Fruit fly (Drosophila melanogaster) whole organism, embryonic: Measurements from ENCODE around the gene Tnpo-SR.

ENCODE experiments used
- Adf1 ChIP-seq: fragments of 200-800 bp; sonication (Bioruptor generic); IDR thresholded peaks from 2 replicates; pipeline ENCODE4 v1.3.6; 2022; ENCODE audit warnings: missing biosample characterization, missing genetic modification characterization
- Atf6 ChIP-seq: fragments of 200-800 bp; sonication (Bioruptor generic); IDR thresholded peaks from 2 replicates; pipeline ENCODE4 v1.3.6; 2022; ENCODE audit warnings: missing biosample characterization, missing genetic modification characterization
- Awh ChIP-seq: fragments of 200-800 bp; sonication (Bioruptor generic); IDR thresholded peaks from 2 replicates; pipeline ENCODE4, ENCODE4 v1.3.6; 2022; ENCODE audit warnings: missing biosample characterization, missing genetic modification characterization
- CG11456 ChIP-seq: fragments of 200-800 bp; sonication (Bioruptor generic); IDR thresholded peaks from 3 replicates; pipeline ENCODE4 v1.3.6; 2022; ENCODE audit warnings: missing biosample characterization, missing genetic modification characterization
- CG11504 ChIP-seq: fragments of 200-800 bp; sonication (Bioruptor generic); optimal IDR thresholded peaks from 3 replicates; lab custom pipeline; 2019; ENCODE audit warnings: missing biosample characterization, mild to moderate bottlenecking, missing genetic modification characterization, moderate library complexity
- CG12769 ChIP-seq: fragments of 200-800 bp; sonication (Bioruptor generic); optimal IDR thresholded peaks from 2 replicates; lab custom pipeline; 2019; ENCODE audit warnings: missing biosample characterization, mild to moderate bottlenecking, missing genetic modification characterization, moderate library complexity
- CG15514 ChIP-seq: fragments of 200-800 bp; sonication (Bioruptor generic); optimal IDR thresholded peaks from 3 replicates; lab custom pipeline; 2017; ENCODE audit warnings: missing biosample characterization, missing genetic modification characterization, mild to moderate bottlenecking, moderate library complexity, missing genetic modification reagents
- CG17359 ChIP-seq: fragments of 200-800 bp; sonication (Bioruptor generic); optimal IDR thresholded peaks from 3 replicates; lab custom pipeline; 2018; ENCODE audit warnings: missing biosample characterization, mild to moderate bottlenecking, missing genetic modification characterization, moderate library complexity
- CG17612 ChIP-seq: fragments of 200-800 bp; sonication (Bioruptor generic); IDR thresholded peaks from 2 replicates; pipeline ENCODE4 v1.3.6; 2022; ENCODE audit warnings: missing biosample characterization, missing genetic modification characterization
- CG1792 ChIP-seq: fragments of 200-800 bp; sonication (Bioruptor generic); optimal IDR thresholded peaks from 2 replicates; lab custom pipeline; 2016; ENCODE audit warnings: missing biosample characterization, missing genetic modification characterization
- CG31224 ChIP-seq: fragments of 200-800 bp; sonication (Bioruptor generic); IDR thresholded peaks from 2 replicates; pipeline ENCODE4 v1.3.6; 2022; ENCODE audit warnings: missing biosample characterization, missing genetic modification characterization
- CG3847 ChIP-seq: fragments of 200-800 bp; sonication (Bioruptor generic); IDR thresholded peaks from 2 replicates; pipeline ENCODE4 v1.3.6; 2022; ENCODE audit warnings: missing biosample characterization, missing genetic modification characterization
- CG6175 ChIP-seq: fragments of 200-800 bp; sonication (Bioruptor generic); IDR thresholded peaks from 3 replicates; pipeline ENCODE4 v1.3.6; 2022; ENCODE audit warnings: missing biosample characterization, missing genetic modification characterization
- CG6254 ChIP-seq: fragments of 200-800 bp; sonication (Bioruptor generic); optimal IDR thresholded peaks from 3 replicates; lab custom pipeline; 2017; ENCODE audit warnings: mild to moderate bottlenecking, missing biosample characterization, missing genetic modification reagents, missing genetic modification characterization
- CG6791 ChIP-seq: fragments of 200-800 bp; sonication (Bioruptor generic); IDR thresholded peaks from 3 replicates; pipeline ENCODE4 v1.3.6; 2022; ENCODE audit warnings: missing biosample characterization, missing genetic modification characterization; ENCODE audit not compliant: partially characterized antibody
- CG8388 ChIP-seq: fragments of 200-800 bp; sonication (Bioruptor generic); optimal IDR thresholded peaks from 2 replicates; lab custom pipeline; 2019; ENCODE audit warnings: missing biosample characterization, mild to moderate bottlenecking, missing genetic modification characterization, moderate library complexity
- Deaf1 ChIP-seq: fragments of 200-800 bp; optimal IDR thresholded peaks from 3 replicates; lab custom pipeline; 2019; ENCODE audit warnings: missing biosample characterization, mild to moderate bottlenecking, missing genetic modification characterization, moderate library complexity
- Dll ChIP-seq: fragments of 200-800 bp; sonication (Bioruptor generic); IDR thresholded peaks from 4 replicates; pipeline ENCODE4 v1.3.6; 2022; ENCODE audit warnings: missing biosample characterization, missing genetic modification characterization; ENCODE audit not compliant: partially characterized antibody
- Drgx ChIP-seq: fragments of 200-800 bp; sonication (Bioruptor generic); IDR thresholded peaks from 2 replicates; pipeline ENCODE4 v1.3.6; 2022; ENCODE audit warnings: missing biosample characterization, missing genetic modification characterization
- E2f1 ChIP-seq: fragments of 200-800 bp; sonication (Bioruptor generic); IDR thresholded peaks from 2 replicates; pipeline ENCODE4 v1.3.6; 2022; ENCODE audit warnings: missing biosample characterization, missing genetic modification characterization
- Ets97D ChIP-seq: fragments of 200-800 bp; sonication (Bioruptor generic); optimal IDR thresholded peaks from 3 replicates; lab custom pipeline; 2016; ENCODE audit warnings: missing biosample characterization, missing genetic modification characterization
- HHEX ChIP-seq: fragments of 200-800 bp; sonication (Bioruptor generic); optimal IDR thresholded peaks from 3 replicates; lab custom pipeline; 2017; ENCODE audit warnings: missing biosample characterization, mild to moderate bottlenecking, missing genetic modification characterization, missing genetic modification reagents
- MTF-1 ChIP-seq: fragments of 200-800 bp; sonication (Bioruptor generic); optimal IDR thresholded peaks from 2 replicates; lab custom pipeline; 2018; ENCODE audit warnings: missing biosample characterization, mild to moderate bottlenecking, missing genetic modification characterization, borderline replicate concordance
- Med ChIP-seq: fragments of 200-800 bp; sonication (Bioruptor generic); peaks from one replicate; lab custom pipeline; 2016; ENCODE audit warnings: missing biosample characterization, missing genetic modification characterization, mild to moderate bottlenecking, inconsistent platforms, moderate library complexity
- Meics ChIP-seq: fragments of 200-800 bp; sonication (Bioruptor generic); optimal IDR thresholded peaks from 2 replicates; lab custom pipeline; 2017; ENCODE audit warnings: missing biosample characterization, mild to moderate bottlenecking, missing genetic modification characterization
- Sox100B ChIP-seq: fragments of 200-800 bp; sonication (Bioruptor generic); optimal IDR thresholded peaks from 3 replicates; lab custom pipeline; 2018; ENCODE audit warnings: missing biosample characterization, mild to moderate bottlenecking, missing genetic modification characterization
- ac ChIP-seq: fragments of 200-800 bp; sonication (Bioruptor generic); optimal IDR thresholded peaks from 3 replicates; lab custom pipeline; 2017; ENCODE audit warnings: missing biosample characterization, mild to moderate bottlenecking, missing genetic modification characterization
- ash1 ChIP-seq: fragments of 200-800 bp; sonication (Bioruptor generic); optimal IDR thresholded peaks from 2 replicates; lab custom pipeline; 2018; ENCODE audit warnings: missing biosample characterization, mild to moderate bottlenecking, missing genetic modification characterization
- bsh ChIP-seq, 2 experiments: fragments of 200-800 bp; sonication (Bioruptor generic); optimal IDR thresholded peaks; 2 replicates each; lab custom pipeline; 2017 to 2018; ENCODE audit warnings: mild to moderate bottlenecking in 2 of 2, missing biosample characterization in 2 of 2, missing genetic modification characterization in 2 of 2, moderate library complexity in 1 of 2
- caup ChIP-seq: fragments of 200-800 bp; sonication (Bioruptor generic); optimal IDR thresholded peaks from 3 replicates; lab custom pipeline; 2017; ENCODE audit warnings: missing biosample characterization, mild to moderate bottlenecking, missing genetic modification characterization, moderate library complexity; ENCODE audit not compliant: severe bottlenecking
- chinmo ChIP-seq: fragments of 200-800 bp; sonication (Bioruptor generic); IDR thresholded peaks from 4 replicates; pipeline ENCODE4 v1.3.6; 2022; ENCODE audit warnings: missing biosample characterization, missing genetic modification characterization; ENCODE audit not compliant: partially characterized antibody
- chm ChIP-seq: fragments of 200-800 bp; sonication (Bioruptor generic); IDR thresholded peaks from 2 replicates; pipeline ENCODE4 v1.3.6; 2022; ENCODE audit warnings: missing biosample characterization, missing genetic modification characterization
- grau ChIP-seq: fragments of 200-800 bp; optimal IDR thresholded peaks from 3 replicates; lab custom pipeline; 2019; ENCODE audit warnings: missing biosample characterization, mild to moderate bottlenecking, missing genetic modification characterization, moderate library complexity
- grn ChIP-seq: fragments of 200-800 bp; sonication (Bioruptor generic); optimal IDR thresholded peaks from 3 replicates; lab custom pipeline; 2017; ENCODE audit warnings: missing biosample characterization, missing genetic modification characterization
- gsb ChIP-seq: fragments of 200-800 bp; sonication (Bioruptor generic); IDR thresholded peaks from 2 replicates; pipeline ENCODE4 v1.3.6; 2022; ENCODE audit warnings: missing biosample characterization, missing genetic modification characterization
- gsb-n ChIP-seq: fragments of 200-800 bp; sonication (Bioruptor generic); optimal IDR thresholded peaks from 3 replicates; lab custom pipeline; 2018; ENCODE audit warnings: missing biosample characterization, mild to moderate bottlenecking, missing genetic modification characterization
- gt ChIP-seq: fragments of 200-800 bp; sonication (Bioruptor generic); IDR thresholded peaks from 2 replicates; pipeline ENCODE4 v1.3.6; 2022; ENCODE audit warnings: missing biosample characterization, missing genetic modification characterization
- lab ChIP-seq: fragments of 200-800 bp; sonication (Bioruptor generic); optimal IDR thresholded peaks from 3 replicates; lab custom pipeline; 2017; ENCODE audit warnings: missing biosample characterization, missing genetic modification characterization, mild to moderate bottlenecking, moderate library complexity, missing genetic modification reagents
- lmd ChIP-seq: fragments of 200-800 bp; sonication (Bioruptor generic); IDR thresholded peaks from 2 replicates; pipeline ENCODE4 v1.3.6; 2022; ENCODE audit warnings: missing biosample characterization, missing genetic modification characterization
- nom ChIP-seq: fragments of 200-800 bp; sonication (Bioruptor generic); optimal IDR thresholded peaks from 2 replicates; lab custom pipeline; 2017; ENCODE audit warnings: missing biosample characterization, missing genetic modification characterization, mild to moderate bottlenecking, moderate library complexity, missing genetic modification reagents
- p53 ChIP-seq: fragments of 200-800 bp; sonication (Bioruptor generic); optimal IDR thresholded peaks from 2 replicates; lab custom pipeline; 2016; ENCODE audit warnings: missing biosample characterization, missing genetic modification characterization
- sc ChIP-seq, 3 experiments: fragments of >200 bp in 2 of 3; fragments of 200-800 bp in 1 of 3; sonication (Bioruptor generic) in 1 of 3; optimal IDR thresholded peaks; 2 replicates in 2 of 3; 3 replicates in 1 of 3; lab custom pipeline; 2017; ENCODE audit warnings: mild to moderate bottlenecking in 1 of 3, missing biosample characterization in 1 of 3, missing genetic modification characterization in 1 of 3, missing genetic modification reagents in 1 of 3
- scrt ChIP-seq: fragments of 200-800 bp; sonication (Bioruptor generic); optimal IDR thresholded peaks from 2 replicates; lab custom pipeline; 2018; ENCODE audit warnings: missing biosample characterization, mild to moderate bottlenecking, missing genetic modification characterization, moderate library complexity
- sens-2 ChIP-seq: fragments of 200-800 bp; sonication (Bioruptor generic); IDR thresholded peaks from 2 replicates; pipeline ENCODE4 v1.3.6; 2022; ENCODE audit warnings: missing biosample characterization, missing genetic modification characterization
- sug ChIP-seq: fragments of 200-800 bp; optimal IDR thresholded peaks from 2 replicates; lab custom pipeline; 2019; ENCODE audit warnings: missing biosample characterization, mild to moderate bottlenecking, missing genetic modification characterization, moderate library complexity
- ttk ChIP-seq: fragments of 200-800 bp; sonication (Bioruptor generic); IDR thresholded peaks from 2 replicates; pipeline ENCODE4 v2.1.2; 2022; ENCODE audit warnings: missing biosample characterization, missing genetic modification characterization

Gene Tnpo-SR

dm6 chr2L:2727364-2727763, 32.4 kb upstream of the Tnpo-SR start (continued):
- TF ChIP-seq Dll (GFP tag; lab: Robert Waterston, UW) (no peak), CG31224 (GFP tag; lab: Robert Waterston, UW) (peak; percentile 51), CG8388 (GFP tag; lab: Kevin White, UChicago) (no peak), ac (no peak), chm (GFP tag; lab: Robert Waterston, UW) (peak; percentile 10; the same call in 1 of the 2 replicates), CG6254 (no peak), lab (no peak), Awh (GFP tag; lab: Robert Waterston, UW) (no peak), sug (peak; percentile 26), Med (GFP tag; lab: Kevin White, UChicago) (peak; percentile 48), HHEX (no peak), Atf6 (GFP tag; lab: Robert Waterston, UW) (no peak), sc (optimal IDR thresholded peaks at IDR 0.05; lab: Kevin White, UChicago) (no peak), sc (GFP tag; optimal IDR thresholded peaks at IDR 0.05; lab: Kevin White, UChicago) (no peak), scrt (GFP tag; lab: Kevin White, UChicago) (no peak), CG15514 (GFP tag; lab: Kevin White, UChicago) (no peak), MTF-1 (no peak), sens-2 (no peak), p53 (GFP tag; lab: Kevin White, UChicago) (no peak), gt (GFP tag; lab: Robert Waterston, UW) (no peak)
- TF ChIP-seq, all 482 proteins: peak for 23

dm6 chr2L:2727812-2728211, 31.9 kb upstream of the Tnpo-SR start:
- TF ChIP-seq bsh (GFP tag; optimal IDR thresholded peaks at IDR 0.05; lab: Kevin White, UChicago) (peak in 1 of 2 experiments; percentile 41), chinmo (0 out of 4 replicates have a peak, but pooled peaks have one; percentile 8), Deaf1 (tag; lab: Kevin White, UChicago) (peak; percentile 29), CG6175 (GFP tag; lab: Robert Waterston, UW) (no peak), grn (GFP tag; lab: Kevin White, UChicago) (peak; percentile 20), Drgx (GFP tag; lab: Robert Waterston, UW) (peak; percentile 37; the same call in 1 of the 2 replicates), Adf1 (GFP tag; lab: Robert Waterston, UW) (peak; percentile 14), Ets97D (GFP tag; lab: Kevin White, UChicago) (no peak), nom (GFP tag; lab: Kevin White, UChicago) (peak; percentile 31)

dm6 chr2L:2728577-2728976, 31.1 kb upstream of the Tnpo-SR start:
- TF ChIP-seq caup (GFP tag; lab: Kevin White, UChicago) (no peak), CG17612 (GFP tag; lab: Robert Waterston, UW) (0 out of 2 replicates have a peak, but pooled peaks have one; percentile 5), bsh (GFP tag; optimal IDR thresholded peaks at IDR 0.05; lab: Kevin White, UChicago) (peak in 1 of 2 experiments; percentile 37), Sox100B (GFP tag; lab: Kevin White, UChicago) (peak; percentile 15), CG11504 (tag; lab: Kevin White, UChicago) (peak; percentile 8), gsb-n (tag; lab: Kevin White, UChicago) (no peak)

- TF ChIP-seq CG12769 (tag; lab: Kevin White, UChicago) (peak; percentile 59), ttk (peak; percentile 38; the same call in 1 of the 2 replicates), CG6791 (GFP tag; lab: Robert Waterston, UW) (no peak), ash1 (GFP tag; lab: Kevin White, UChicago) (no peak), CG3847 (GFP tag; lab: Robert Waterston, UW) (peak; percentile 44; the same call in 1 of the 2 replicates), gsb (GFP tag; lab: Robert Waterston, UW) (peak; percentile 72), E2f1 (GFP tag; lab: Robert Waterston, UW) (peak; percentile 54), Meics (GFP tag; lab: Kevin White, UChicago) (peak; percentile 73), CG11456 (GFP tag; lab: Robert Waterston, UW) (peak; percentile 83), grau (peak; percentile 93), CG17359 (tag; lab: Kevin White, UChicago) (peak; percentile 43), lmd (GFP tag; lab: Robert Waterston, UW) (peak; percentile 52; the same call in 1 of the 2 replicates), CG1792 (GFP tag; lab: Kevin White, UChicago) (no peak)
Observed at dm6 chr2L:2729882-2730281, 29.8 kb upstream of the Tnpo-SR start.
